Fruit fly (Drosophila melanogaster) Kc167 (cell line): ENCODE results near the gene CG3355.

ENCODE experiments used
- h ChIP-seq: fragments of >200 bp; optimal IDR thresholded peaks from 3 replicates; lab custom pipeline; 2018; ENCODE audit warnings: missing external identifiers
- insv ChIP-seq: fragments of >200 bp; optimal IDR thresholded peaks from 3 replicates; lab custom pipeline; 2018; ENCODE audit warnings: missing external identifiers

dm6 chr2L:4684361-4684760 lies 33.2 kb downstream of the CG3355 start, which contains the start of gene Elba1:
- TF ChIP-seq insv (lab: Kevin White, UChicago) (no peak), h (lab: Kevin White, UChicago) (no peak)
